Fruit fly (Drosophila melanogaster) whole organism, embryonic: ENCODE results near the gene Cdk1.

Experiments
- BEAF-32 ChIP-seq: fragments of 200-800 bp; sonication (Bioruptor generic); optimal IDR thresholded peaks from 3 replicates; lab custom pipeline; 2017; ENCODE audit warnings: missing biosample characterization, missing genetic modification characterization, mild to moderate bottlenecking, moderate library complexity, missing genetic modification reagents
- Bgb ChIP-seq: fragments of 200-800 bp; sonication (Bioruptor generic); IDR thresholded peaks from 2 replicates; pipeline ENCODE4 v1.3.6; 2022; ENCODE audit warnings: missing biosample characterization, missing genetic modification characterization; ENCODE audit not compliant: partially characterized antibody
- CG14441 ChIP-seq: fragments of 200-800 bp; sonication (Bioruptor generic); IDR thresholded peaks from 2 replicates; pipeline ENCODE4 v1.3.6; 2022; ENCODE audit warnings: missing biosample characterization, missing genetic modification characterization
- CG14860 ChIP-seq: fragments of 200-800 bp; sonication (Bioruptor generic); IDR thresholded peaks from 3 replicates; pipeline ENCODE4 v1.3.6; 2022; ENCODE audit warnings: missing biosample characterization, missing genetic modification characterization; ENCODE audit not compliant: partially characterized antibody
- CG15073 ChIP-seq: fragments of 200-800 bp; sonication (Bioruptor generic); optimal IDR thresholded peaks from 2 replicates; lab custom pipeline; 2016; ENCODE audit warnings: missing biosample characterization, missing genetic modification characterization
- CG15514 ChIP-seq: fragments of 200-800 bp; sonication (Bioruptor generic); optimal IDR thresholded peaks from 3 replicates; lab custom pipeline; 2017; ENCODE audit warnings: missing biosample characterization, missing genetic modification characterization, mild to moderate bottlenecking, moderate library complexity, missing genetic modification reagents
- CG2116 ChIP-seq: fragments of 200-800 bp; sonication (Bioruptor generic); optimal IDR thresholded peaks from 3 replicates; lab custom pipeline; 2018; ENCODE audit warnings: missing biosample characterization, mild to moderate bottlenecking, missing genetic modification characterization
- CG31224 ChIP-seq: fragments of 200-800 bp; sonication (Bioruptor generic); IDR thresholded peaks from 2 replicates; pipeline ENCODE4 v1.3.6; 2022; ENCODE audit warnings: missing biosample characterization, missing genetic modification characterization
- CG3163 ChIP-seq: fragments of 200-800 bp; sonication (Bioruptor generic); optimal IDR thresholded peaks from 3 replicates; lab custom pipeline; 2016; ENCODE audit warnings: missing biosample characterization, missing genetic modification characterization
- CG32767 ChIP-seq: fragments of 200-800 bp; sonication (Bioruptor generic); IDR thresholded peaks from 2 replicates; pipeline ENCODE4 v1.3.6; 2022; ENCODE audit warnings: missing biosample characterization, missing genetic modification characterization
- CG34376 ChIP-seq: fragments of 200-800 bp; sonication (Bioruptor generic); optimal IDR thresholded peaks from 2 replicates; lab custom pipeline; 2018; ENCODE audit warnings: missing biosample characterization, mild to moderate bottlenecking, missing genetic modification characterization
- CG34422 ChIP-seq: fragments of 200-800 bp; sonication (Bioruptor generic); IDR thresholded peaks from 3 replicates; pipeline ENCODE4 v1.3.6; 2022; ENCODE audit warnings: missing biosample characterization, missing genetic modification characterization
- CG6175 ChIP-seq: fragments of 200-800 bp; sonication (Bioruptor generic); IDR thresholded peaks from 3 replicates; pipeline ENCODE4 v1.3.6; 2022; ENCODE audit warnings: missing biosample characterization, missing genetic modification characterization
- CG6791 ChIP-seq: fragments of 200-800 bp; sonication (Bioruptor generic); IDR thresholded peaks from 3 replicates; pipeline ENCODE4 v1.3.6; 2022; ENCODE audit warnings: missing biosample characterization, missing genetic modification characterization; ENCODE audit not compliant: partially characterized antibody
- CG8290 ChIP-seq, 3 experiments: fragments of 200-800 bp; sonication (Bioruptor generic); optimal IDR thresholded peaks; 2 replicates each; lab custom pipeline; 2016 to 2019; ENCODE audit warnings: missing biosample characterization in 3 of 3, missing genetic modification characterization in 3 of 3, mild to moderate bottlenecking in 2 of 3, moderate library complexity in 1 of 3
- CG8765 ChIP-seq: fragments of 200-800 bp; sonication (Bioruptor generic); IDR thresholded peaks from 2 replicates; pipeline ENCODE4 v1.3.6; 2022; ENCODE audit warnings: missing biosample characterization, missing genetic modification characterization
- CG9876 ChIP-seq: fragments of 200-800 bp; sonication (Bioruptor generic); optimal IDR thresholded peaks from 2 replicates; lab custom pipeline; 2016; ENCODE audit warnings: missing biosample characterization, missing genetic modification characterization
- Dp ChIP-seq: fragments of 200-800 bp; sonication (Bioruptor generic); optimal IDR thresholded peaks from 2 replicates; lab custom pipeline; 2018; ENCODE audit warnings: missing biosample characterization, mild to moderate bottlenecking, missing genetic modification characterization, moderate library complexity
- Elba2 ChIP-seq: fragments of 200-800 bp; sonication (Bioruptor generic); optimal IDR thresholded peaks from 3 replicates; lab custom pipeline; 2016; ENCODE audit warnings: missing biosample characterization, missing genetic modification characterization
- HLH4C ChIP-seq: fragments of 200-800 bp; sonication (Bioruptor generic); IDR thresholded peaks from 3 replicates; pipeline ENCODE4 v1.3.6; 2022; ENCODE audit warnings: missing biosample characterization, missing genetic modification characterization; ENCODE audit not compliant: partially characterized antibody
- MESR4 ChIP-seq: fragments of 200-800 bp; sonication (Bioruptor generic); optimal IDR thresholded peaks from 2 replicates; lab custom pipeline; 2018; ENCODE audit warnings: missing biosample characterization, mild to moderate bottlenecking, missing genetic modification characterization, moderate library complexity
- Med ChIP-seq: fragments of 200-800 bp; sonication (Bioruptor generic); peaks from one replicate; lab custom pipeline; 2016; ENCODE audit warnings: missing biosample characterization, missing genetic modification characterization, mild to moderate bottlenecking, inconsistent platforms, moderate library complexity
- Neu2 ChIP-seq: fragments of 200-800 bp; sonication (Bioruptor generic); optimal IDR thresholded peaks from 3 replicates; lab custom pipeline; 2016; ENCODE audit warnings: missing biosample characterization, missing genetic modification characterization, borderline replicate concordance
- Nf-YB ChIP-seq: fragments of 200-800 bp; sonication (Bioruptor generic); optimal IDR thresholded peaks from 3 replicates; lab custom pipeline; 2019; ENCODE audit warnings: missing biosample characterization, mild to moderate bottlenecking, missing genetic modification characterization, moderate library complexity
- Opbp ChIP-seq: fragments of 200-800 bp; sonication (Bioruptor generic); IDR thresholded peaks from 3 replicates; pipeline ENCODE4 v1.3.6; 2022; ENCODE audit warnings: missing biosample characterization, missing genetic modification characterization; ENCODE audit not compliant: partially characterized antibody
- Pdp1 ChIP-seq, 2 experiments: fragments of 200-800 bp; sonication (Bioruptor generic); optimal IDR thresholded peaks; 3 replicates each; lab custom pipeline; 2016; ENCODE audit warnings: missing biosample characterization in 2 of 2, missing genetic modification characterization in 2 of 2, mild to moderate bottlenecking in 1 of 2, moderate library complexity in 1 of 2
- Scr ChIP-seq: fragments of 200-800 bp; sonication (Bioruptor generic); IDR thresholded peaks from 2 replicates; pipeline ENCODE4 v1.3.6; 2022; ENCODE audit warnings: missing biosample characterization, missing genetic modification characterization; ENCODE audit not compliant: partially characterized antibody
- Sry-δ ChIP-seq: fragments of 200-800 bp; sonication (Bioruptor generic); optimal IDR thresholded peaks from 2 replicates; lab custom pipeline; 2016; ENCODE audit warnings: missing biosample characterization, missing genetic modification characterization
- Xbp1 ChIP-seq: fragments of 200-800 bp; sonication (Bioruptor generic); optimal IDR thresholded peaks from 3 replicates; lab custom pipeline; 2016; ENCODE audit warnings: missing biosample characterization, mild to moderate bottlenecking, missing genetic modification characterization
- al ChIP-seq: fragments of 200-800 bp; sonication (Bioruptor generic); IDR thresholded peaks from 2 replicates; pipeline ENCODE4 v1.3.6; 2022; ENCODE audit warnings: missing biosample characterization, missing genetic modification characterization
- bbx ChIP-seq: fragments of 200-800 bp; sonication (Bioruptor generic); IDR thresholded peaks from 2 replicates; pipeline ENCODE4 v1.3.6; 2022; ENCODE audit warnings: missing biosample characterization, missing genetic modification characterization; ENCODE audit not compliant: partially characterized antibody
- dpn ChIP-seq, 2 experiments: fragments of 200-800 bp; sonication (Bioruptor generic); optimal IDR thresholded peaks; 3 replicates each; lab custom pipeline; 2016; ENCODE audit warnings: missing biosample characterization in 2 of 2, missing genetic modification characterization in 2 of 2
- gce ChIP-seq: fragments of 200-800 bp; sonication (Bioruptor generic); IDR thresholded peaks from 3 replicates; pipeline ENCODE4 v1.3.6; 2022; ENCODE audit warnings: missing biosample characterization, missing genetic modification characterization
- gcm ChIP-seq: fragments of 200-800 bp; sonication (Bioruptor generic); optimal IDR thresholded peaks from 2 replicates; lab custom pipeline; 2019; ENCODE audit warnings: missing biosample characterization, mild to moderate bottlenecking, missing genetic modification characterization, moderate library complexity
- lbe ChIP-seq: fragments of 200-800 bp; sonication (Bioruptor generic); optimal IDR thresholded peaks from 2 replicates; lab custom pipeline; 2016; ENCODE audit warnings: missing biosample characterization, mild to moderate bottlenecking, missing genetic modification characterization
- lilli ChIP-seq: fragments of 200-800 bp; sonication (Bioruptor generic); optimal IDR thresholded peaks from 3 replicates; lab custom pipeline; 2016; ENCODE audit warnings: missing biosample characterization, missing genetic modification characterization
- nerfin-2 ChIP-seq: fragments of 200-800 bp; sonication (Bioruptor generic); IDR thresholded peaks from 2 replicates; pipeline ENCODE4 v1.3.6; 2022; ENCODE audit warnings: missing biosample characterization, missing genetic modification characterization; ENCODE audit not compliant: partially characterized antibody
- nmo ChIP-seq: fragments of 200-800 bp; sonication (Bioruptor generic); optimal IDR thresholded peaks from 2 replicates; lab custom pipeline; 2018; ENCODE audit warnings: missing biosample characterization, mild to moderate bottlenecking, missing genetic modification characterization, moderate library complexity
- peb ChIP-seq: fragments of 200-800 bp; sonication (Bioruptor generic); IDR thresholded peaks from 2 replicates; pipeline ENCODE4 v1.3.6; 2022; ENCODE audit warnings: missing biosample characterization, missing genetic modification characterization
- seq ChIP-seq: fragments of 200-800 bp; sonication (Bioruptor generic); IDR thresholded peaks from 2 replicates; pipeline ENCODE4 v1.3.6; 2022; ENCODE audit warnings: missing biosample characterization, missing genetic modification characterization
- sna ChIP-seq: fragments of 200-800 bp; sonication (Bioruptor generic); IDR thresholded peaks from 2 replicates; pipeline ENCODE4 v1.3.6; 2022; ENCODE audit warnings: missing biosample characterization, missing genetic modification characterization; ENCODE audit not compliant: partially characterized antibody
- sug ChIP-seq: fragments of 200-800 bp; optimal IDR thresholded peaks from 2 replicates; lab custom pipeline; 2019; ENCODE audit warnings: missing biosample characterization, mild to moderate bottlenecking, missing genetic modification characterization, moderate library complexity
- tll ChIP-seq, 2 experiments: fragments of 200-800 bp in 1 of 2; fragments of >200 bp in 1 of 2; sonication (Bioruptor generic) in 1 of 2; optimal IDR thresholded peaks; 2 replicates each; lab custom pipeline; 2017 to 2019; ENCODE audit warnings: missing biosample characterization in 2 of 2, missing genetic modification characterization in 2 of 2, mild to moderate bottlenecking in 1 of 2, moderate library complexity in 1 of 2
- trem ChIP-seq: fragments of 200-800 bp; optimal IDR thresholded peaks from 3 replicates; lab custom pipeline; 2019; ENCODE audit warnings: missing biosample characterization, mild to moderate bottlenecking, missing genetic modification characterization, moderate library complexity
- wek ChIP-seq: fragments of 200-800 bp; sonication (Bioruptor generic); optimal IDR thresholded peaks from 3 replicates; lab custom pipeline; 2018; ENCODE audit warnings: missing biosample characterization, mild to moderate bottlenecking, missing genetic modification characterization, moderate library complexity
- zf30C ChIP-seq: fragments of 200-800 bp; sonication (Bioruptor generic); optimal IDR thresholded peaks from 3 replicates; lab custom pipeline; 2018; ENCODE audit warnings: missing biosample characterization, mild to moderate bottlenecking, missing genetic modification characterization

Cdk1 gene

dm6 chr2L:10344029-10344606, 41.9 kb downstream of the Cdk1 start, which contains the start of gene Frmd5 (continued):
- TF ChIP-seq Bgb (GFP tag; lab: Robert Waterston, UW) (0 out of 2 replicates have a peak, but pooled peaks have one; percentile 7), bbx (GFP tag; lab: Robert Waterston, UW) (peak; percentile 37; the same call in 1 of the 2 replicates), gce (GFP tag; lab: Robert Waterston, UW) (no peak), Neu2 (GFP tag; lab: Kevin White, UChicago) (peak; percentile 62), gcm (GFP tag; lab: Kevin White, UChicago) (no peak), CG15514 (GFP tag; lab: Kevin White, UChicago) (peak; percentile 74), CG14860 (GFP tag; lab: Robert Waterston, UW) (peak; percentile 65), CG32767 (GFP tag; lab: Robert Waterston, UW) (no peak), CG8765 (no peak), seq (GFP tag; lab: Robert Waterston, UW) (peak; percentile 11; the same call in 1 of the 2 replicates), nerfin-2 (GFP tag; lab: Robert Waterston, UW) (peak; percentile 50; the same call in 1 of the 2 replicates), lilli (no peak), BEAF-32 (GFP tag; lab: Kevin White, UChicago) (peak; percentile 21), zf30C (no peak), CG6791 (peak; percentile 55; the same call in 2 of the 3 replicates), Opbp (GFP tag; lab: Robert Waterston, UW) (peak; percentile 67; the same call in 2 of the 3 replicates)
- TF ChIP-seq, all 482 proteins: peak for 28

dm6 chr2L:10342471-10342870, 43.6 kb downstream of the Cdk1 start, which contains the start of gene Sps2:
TSS of gene Sps2 (plus strand) at chr2L:10342594.
- TF ChIP-seq CG15073 (no peak), nmo (GFP tag; lab: Kevin White, UChicago) (peak; percentile 29), Sry-δ (GFP tag; lab: Kevin White, UChicago) (peak; percentile 84), Pdp1 (GFP tag; optimal IDR thresholded peaks at IDR 0.05; lab: Kevin White, UChicago) (peak in 1 of 2 experiments; percentile 27), wek (peak; percentile 4), Med (GFP tag; lab: Kevin White, UChicago) (peak; percentile 81), Elba2 (GFP tag; lab: Kevin White, UChicago) (peak; percentile 23), tll (GFP tag; optimal IDR thresholded peaks at IDR 0.05; lab: Kevin White, UChicago) (peak in 1 of 2 experiments; percentile 44), CG31224 (no peak), trem (peak; percentile 27), CG6175 (GFP tag; lab: Robert Waterston, UW) (no peak), Xbp1 (peak; percentile 11), CG3163 (GFP tag; lab: Kevin White, UChicago) (no peak), HLH4C (GFP tag; lab: Robert Waterston, UW) (peak; percentile 53; the same call in 1 of the 3 replicates), CG34422 (GFP tag; lab: Robert Waterston, UW) (peak; percentile 48; the same call in 1 of the 3 replicates), Scr (GFP tag; lab: Robert Waterston, UW) (peak; percentile 82), CG2116 (GFP tag; lab: Kevin White, UChicago) (peak; percentile 24), sug (tag; lab: Kevin White, UChicago) (peak; percentile 35), Nf-YB (GFP tag; lab: Kevin White, UChicago) (no peak), Dp (peak; percentile 18), lbe (GFP tag; lab: Kevin White, UChicago) (no peak), CG8290 (GFP tag; optimal IDR thresholded peaks at IDR 0.05; lab: Kevin White, UChicago) (peak; percentile 48), CG8290 (tag; optimal IDR thresholded peaks at IDR 0.05; lab: Kevin White, UChicago) (peak in 1 of 2 experiments; percentile 53), CG9876 (GFP tag; lab: Kevin White, UChicago) (no peak), dpn (GFP tag; optimal IDR thresholded peaks at IDR 0.05; lab: Kevin White, UChicago) (peak in 1 of 2 experiments; percentile 6), al (GFP tag; lab: Robert Waterston, UW) (no peak), sna (peak; percentile 66), MESR4 (peak; percentile 10), CG34376 (peak; percentile 52), CG14441 (peak; percentile 37; the same call in 1 of the 2 replicates), peb (no peak)
